Worm (Caenorhabditis elegans) whole organism, mixed stage, embryonic: ENCODE results near the gene W09G12.10.

Experiments used
- drap-1 ChIP-seq: fragments of 200-800 bp; sonication (Bioruptor generic); optimal IDR thresholded peaks from 3 replicates; lab custom pipeline; 2018; ENCODE audit warnings: mild to moderate bottlenecking, missing genetic modification characterization, missing compliant biosample characterization
- ztf-11 ChIP-seq: fragments of 150-350 bp; optimal IDR thresholded peaks from 2 replicates; lab custom pipeline; 2014; ENCODE audit warnings: missing biosample characterization, missing genetic modification characterization

ce11 chrIV:1243295-1243694, 22.2 kb upstream of the W09G12.10 start, which contains the start of gene F38A1.15:
- TF ChIP-seq ztf-11 (tag; lab: Kevin White, UChicago) = no peak
- TF ChIP-seq drap-1 (GFP tag; lab: Kevin White, UChicago) = no peak
